Fruit fly (Drosophila melanogaster): Measurements from ENCODE around the gene Gr10a.
A peak's percentile ranks its signal among the peaks of the same experiment; 100 is the strongest.

Gene Gr10a

dm6 chrX:11372764-11373712 is 44.2 kb downstream of the Gr10a start (continued):
- TF ChIP-seq dmrt99B (tag; optimal IDR thresholded peaks at IDR 0.05) (peak; percentile 2), sob (GFP tag; IDR thresholded peaks at IDR 0.05) (0 out of 2 replicates have a peak, but pooled peaks have one; percentile 6), H15 (GFP tag; IDR thresholded peaks at IDR 0.05) (no peak), zfh1 (GFP tag; IDR thresholded peaks at IDR 0.05) (no peak), scrt (GFP tag; optimal IDR thresholded peaks at IDR 0.05) (no peak), HLH3B (GFP tag; IDR thresholded peaks at IDR 0.05) (0 out of 2 replicates have a peak, but pooled peaks have one; percentile 13), knrl (GFP tag; IDR thresholded peaks at IDR 0.05; ENCODE audit: partially characterized antibody) (no peak), Sox102F (GFP tag; optimal IDR thresholded peaks at IDR 0.05) (no peak), slbo (GFP tag; IDR thresholded peaks at IDR 0.05) (peak; percentile 29; the same call in 1 of the 2 replicates), crol (GFP tag; IDR thresholded peaks at IDR 0.05) (peak; percentile 82), CG6689 (GFP tag; IDR thresholded peaks at IDR 0.05) (peak; percentile 11; the same call in 1 of the 2 replicates), Drgx (GFP tag; IDR thresholded peaks at IDR 0.05) (peak; percentile 40; the same call in 1 of the 2 replicates), chm (GFP tag; IDR thresholded peaks at IDR 0.05) (0 out of 2 replicates have a peak, but pooled peaks have one; percentile 25), CG7372 (GFP tag; IDR thresholded peaks at IDR 0.05) (0 out of 2 replicates have a peak, but pooled peaks have one; percentile 23), CG7839 (tag; optimal IDR thresholded peaks at IDR 0.05) (peak; percentile 21), ftz-f1 (GFP tag; optimal IDR thresholded peaks at IDR 0.05) (no peak), ara (GFP tag; IDR thresholded peaks at IDR 0.05) (no peak), CG6791 (GFP tag; IDR thresholded peaks at IDR 0.05; ENCODE audit: partially characterized antibody) (0 out of 3 replicates have a peak, but pooled peaks have one; percentile 22), Trl (optimal IDR thresholded peaks at IDR 0.05) (peak; percentile 74 to 81), Trl (GFP tag; optimal IDR thresholded peaks at IDR 0.05) (no peak), Sry-δ (GFP tag; optimal IDR thresholded peaks at IDR 0.05) (no peak), CG7357 (GFP tag; IDR thresholded peaks at IDR 0.05) (no peak), sd (tag; optimal IDR thresholded peaks at IDR 0.05) (peak; percentile 6), Med (GFP tag) (peak; percentile 32), CG11504 (tag; optimal IDR thresholded peaks at IDR 0.05) (peak; percentile 27), CG13424 (tag; optimal IDR thresholded peaks at IDR 0.05) (peak; percentile 10)

- peak; percentile 51 for TF ChIP-seq Ets65A (GFP tag)
- no peak for TF ChIP-seq CG10321 (GFP tag; IDR thresholded peaks at IDR 0.05)
- TF ChIP-seq CG14667 (GFP tag; IDR thresholded peaks at IDR 0.05): no peak
- peak; percentile 52 for TF ChIP-seq sens (GFP tag)
- no peak for TF ChIP-seq CG4424 (GFP tag; optimal IDR thresholded peaks at IDR 0.05)
Observed at dm6 chrX:11371613-11372012, 45.6 kb downstream of the Gr10a start.

DNA sequence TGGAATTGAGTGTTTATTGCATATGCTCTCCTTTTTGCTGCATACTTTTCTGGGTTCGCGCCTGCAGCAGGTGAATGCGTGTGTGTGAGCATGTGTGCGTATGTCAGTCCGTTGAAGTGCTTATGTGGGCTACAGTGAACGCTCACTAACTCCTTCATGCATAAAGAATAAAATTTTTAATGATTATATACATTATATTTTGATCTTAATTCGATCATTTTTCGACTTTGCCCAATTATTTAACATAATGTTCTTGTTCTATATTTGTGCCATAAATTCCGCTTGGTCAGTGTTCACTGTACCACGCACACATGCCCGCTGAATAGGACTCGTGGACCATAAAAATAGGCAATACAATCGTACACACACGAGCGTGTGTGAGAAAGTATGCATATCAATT is 46.4 kb downstream of the Gr10a start:
- TF ChIP-seq nom (GFP tag; optimal IDR thresholded peaks at IDR 0.05) (no peak), hb (GFP tag; IDR thresholded peaks at IDR 0.05; ENCODE audit: partially characterized antibody) (no peak), Neu2 (GFP tag; optimal IDR thresholded peaks at IDR 0.05; ENCODE audit: borderline replicate concordance) (no peak), jumu (GFP tag; optimal IDR thresholded peaks at IDR 0.05) (no peak), cwo (GFP tag; optimal IDR thresholded peaks at IDR 0.05) (no peak), HLHmδ (GFP tag; optimal IDR thresholded peaks at IDR 0.05) (no peak), amos (GFP tag; IDR thresholded peaks at IDR 0.05; ENCODE audit: partially characterized antibody) (no peak), Dfd (GFP tag; optimal IDR thresholded peaks at IDR 0.05) (peak in 1 of 2 experiments; percentile 5), sisA (GFP tag; IDR thresholded peaks at IDR 0.05) (peak; percentile 49), PHDP (tag; optimal IDR thresholded peaks at IDR 0.05) (no peak), btn (GFP tag; optimal IDR thresholded peaks at IDR 0.05) (no peak), sqz (GFP tag; optimal IDR thresholded peaks at IDR 0.05) (no peak), vvl (GFP tag; IDR thresholded peaks at IDR 0.05) (peak; percentile 25; the same call in 1 of the 2 replicates), Atf6 (GFP tag; IDR thresholded peaks at IDR 0.05) (peak; percentile 60), CG11504 (tag; optimal IDR thresholded peaks at IDR 0.05) (no peak), Drgx (GFP tag; IDR thresholded peaks at IDR 0.05) (peak; percentile 70), sima (GFP tag; optimal IDR thresholded peaks at IDR 0.05) (no peak), Mrtf (GFP tag; IDR thresholded peaks at IDR 0.05) (no peak), CG15479 (GFP tag; optimal IDR thresholded peaks at IDR 0.05) (no peak)
